Fruit fly (Drosophila melanogaster) whole organism, embryonic: ENCODE results near the gene g.

Experiments used
- Atf6 ChIP-seq: fragments of 200-800 bp; sonication (Bioruptor generic); IDR thresholded peaks from 2 replicates; pipeline ENCODE4 v1.3.6; 2022; ENCODE audit warnings: missing biosample characterization, missing genetic modification characterization
- B-H2 ChIP-seq: fragments of 200-800 bp; sonication (Bioruptor generic); optimal IDR thresholded peaks from 2 replicates; lab custom pipeline; 2018; ENCODE audit warnings: missing biosample characterization, mild to moderate bottlenecking, missing genetic modification characterization
- Bdp1 ChIP-seq: fragments of 200-800 bp; sonication (Bioruptor generic); optimal IDR thresholded peaks from 3 replicates; lab custom pipeline; 2016; ENCODE audit warnings: missing biosample characterization, missing genetic modification characterization
- CG11085 ChIP-seq: fragments of 200-800 bp; sonication (Bioruptor generic); IDR thresholded peaks from 2 replicates; pipeline ENCODE4 v1.3.6; 2022; ENCODE audit warnings: missing biosample characterization, missing genetic modification characterization
- CG11398 ChIP-seq: fragments of 200-800 bp; sonication (Bioruptor generic); optimal IDR thresholded peaks from 2 replicates; lab custom pipeline; 2016; ENCODE audit warnings: missing biosample characterization, missing genetic modification characterization
- CG11560 ChIP-seq: fragments of 200-800 bp; sonication (Bioruptor generic); IDR thresholded peaks from 3 replicates; pipeline ENCODE4 v1.3.6; 2022; ENCODE audit warnings: missing biosample characterization, missing genetic modification characterization
- CG12659 ChIP-seq: fragments of 200-800 bp; sonication (Bioruptor generic); optimal IDR thresholded peaks from 3 replicates; lab custom pipeline; 2017; ENCODE audit warnings: mild to moderate bottlenecking, missing biosample characterization, missing genetic modification reagents, missing genetic modification characterization
- CG12769 ChIP-seq: fragments of 200-800 bp; sonication (Bioruptor generic); optimal IDR thresholded peaks from 2 replicates; lab custom pipeline; 2019; ENCODE audit warnings: missing biosample characterization, mild to moderate bottlenecking, missing genetic modification characterization, moderate library complexity
- CG14965 ChIP-seq: fragments of 200-800 bp; sonication (Bioruptor generic); optimal IDR thresholded peaks from 2 replicates; lab custom pipeline; 2016; ENCODE audit warnings: missing biosample characterization, missing genetic modification characterization, borderline replicate concordance
- CG17186 ChIP-seq: fragments of 200-800 bp; sonication (Bioruptor generic); optimal IDR thresholded peaks from 3 replicates; lab custom pipeline; 2017; ENCODE audit warnings: missing biosample characterization, missing genetic modification reagents, missing genetic modification characterization
- CG17361 ChIP-seq: fragments of 200-800 bp; sonication (Bioruptor generic); IDR thresholded peaks from 3 replicates; pipeline ENCODE4 v1.3.6; 2022; ENCODE audit warnings: missing biosample characterization, missing genetic modification characterization
- CG18262 ChIP-seq: fragments of 200-800 bp; optimal IDR thresholded peaks from 3 replicates; lab custom pipeline; 2019; ENCODE audit warnings: missing biosample characterization, mild to moderate bottlenecking, missing genetic modification characterization, moderate library complexity
- CG2202 ChIP-seq: fragments of 200-800 bp; sonication (Bioruptor generic); optimal IDR thresholded peaks from 2 replicates; lab custom pipeline; 2018; ENCODE audit warnings: missing biosample characterization, mild to moderate bottlenecking, missing genetic modification characterization
- CG2875 ChIP-seq: fragments of 200-800 bp; sonication (Bioruptor generic); optimal IDR thresholded peaks from 2 replicates; lab custom pipeline; 2017; ENCODE audit warnings: missing biosample characterization, mild to moderate bottlenecking, missing genetic modification characterization, missing genetic modification reagents
- CG31224 ChIP-seq: fragments of 200-800 bp; sonication (Bioruptor generic); IDR thresholded peaks from 2 replicates; pipeline ENCODE4 v1.3.6; 2022; ENCODE audit warnings: missing biosample characterization, missing genetic modification characterization
- CG34376 ChIP-seq: fragments of 200-800 bp; sonication (Bioruptor generic); optimal IDR thresholded peaks from 2 replicates; lab custom pipeline; 2018; ENCODE audit warnings: missing biosample characterization, mild to moderate bottlenecking, missing genetic modification characterization
- CG7271 ChIP-seq: fragments of 200-800 bp; sonication (Bioruptor generic); optimal IDR thresholded peaks from 2 replicates; lab custom pipeline; 2018; ENCODE audit warnings: missing biosample characterization, mild to moderate bottlenecking, missing genetic modification characterization, moderate library complexity
- CG8924 ChIP-seq: fragments of 200-800 bp; optimal IDR thresholded peaks from 3 replicates; lab custom pipeline; 2019; ENCODE audit warnings: missing biosample characterization, mild to moderate bottlenecking, missing genetic modification characterization, moderate library complexity
- CG9727 ChIP-seq: fragments of 200-800 bp; sonication (Bioruptor generic); optimal IDR thresholded peaks from 3 replicates; lab custom pipeline; 2017; ENCODE audit warnings: missing biosample characterization, mild to moderate bottlenecking, missing genetic modification characterization
- CG9797 ChIP-seq: fragments of 200-800 bp; sonication (Bioruptor generic); optimal IDR thresholded peaks from 3 replicates; lab custom pipeline; 2018; ENCODE audit warnings: missing biosample characterization, mild to moderate bottlenecking, missing genetic modification characterization
- Camta ChIP-seq: fragments of 200-800 bp; sonication (Bioruptor generic); optimal IDR thresholded peaks from 2 replicates; lab custom pipeline; 2016; ENCODE audit warnings: missing biosample characterization, missing genetic modification characterization
- E2f2 ChIP-seq: fragments of 200-800 bp; sonication (Bioruptor generic); IDR thresholded peaks from 2 replicates; pipeline ENCODE4 v1.3.6; 2022; ENCODE audit warnings: missing biosample characterization, missing genetic modification characterization
- ERR ChIP-seq: fragments of 200-800 bp; sonication (Bioruptor generic); optimal IDR thresholded peaks from 2 replicates; lab custom pipeline; 2016; ENCODE audit warnings: missing biosample characterization, missing genetic modification characterization
- Ets97D ChIP-seq: fragments of 200-800 bp; sonication (Bioruptor generic); optimal IDR thresholded peaks from 3 replicates; lab custom pipeline; 2016; ENCODE audit warnings: missing biosample characterization, missing genetic modification characterization
- Gug ChIP-seq: fragments of 200-800 bp; sonication (Bioruptor generic); IDR thresholded peaks from 4 replicates; pipeline ENCODE4 v1.3.6; 2022; ENCODE audit warnings: missing biosample characterization, missing genetic modification characterization
- HLH4C ChIP-seq: fragments of 200-800 bp; sonication (Bioruptor generic); IDR thresholded peaks from 3 replicates; pipeline ENCODE4 v1.3.6; 2022; ENCODE audit warnings: missing biosample characterization, missing genetic modification characterization; ENCODE audit not compliant: partially characterized antibody
- Opbp ChIP-seq: fragments of 200-800 bp; sonication (Bioruptor generic); IDR thresholded peaks from 3 replicates; pipeline ENCODE4 v1.3.6; 2022; ENCODE audit warnings: missing biosample characterization, missing genetic modification characterization; ENCODE audit not compliant: partially characterized antibody
- PHDP ChIP-seq: fragments of 200-800 bp; sonication (Bioruptor generic); optimal IDR thresholded peaks from 3 replicates; lab custom pipeline; 2018; ENCODE audit warnings: missing biosample characterization, mild to moderate bottlenecking, missing genetic modification characterization, moderate library complexity
- Sry-β ChIP-seq: fragments of 200-800 bp; sonication (Bioruptor generic); optimal IDR thresholded peaks from 2 replicates; lab custom pipeline; 2018; ENCODE audit warnings: missing biosample characterization, mild to moderate bottlenecking, missing genetic modification characterization, moderate library complexity
- Ssrp ChIP-seq: fragments of 200-800 bp; sonication (Bioruptor generic); optimal IDR thresholded peaks from 2 replicates; lab custom pipeline; 2018; ENCODE audit warnings: missing biosample characterization, mild to moderate bottlenecking, missing genetic modification characterization, moderate library complexity
- ap ChIP-seq: fragments of 200-800 bp; sonication (Bioruptor generic); IDR thresholded peaks from 2 replicates; pipeline ENCODE4 v1.3.6; 2022; ENCODE audit warnings: missing biosample characterization, missing genetic modification characterization
- chinmo ChIP-seq: fragments of 200-800 bp; sonication (Bioruptor generic); IDR thresholded peaks from 4 replicates; pipeline ENCODE4 v1.3.6; 2022; ENCODE audit warnings: missing biosample characterization, missing genetic modification characterization; ENCODE audit not compliant: partially characterized antibody
- dan ChIP-seq: fragments of 200-800 bp; sonication (Bioruptor generic); IDR thresholded peaks from 2 replicates; pipeline ENCODE4 v1.3.6; 2022; ENCODE audit warnings: missing biosample characterization, missing genetic modification characterization
- eve ChIP-seq, 2 experiments: fragments of >200 bp; optimal IDR thresholded peaks; 2 replicates each; lab custom pipeline; 2017; ENCODE audit warnings: missing biosample characterization in 2 of 2, missing genetic modification characterization in 2 of 2
- exex ChIP-seq: fragments of 200-800 bp; sonication (Bioruptor generic); optimal IDR thresholded peaks from 4 replicates; lab custom pipeline; 2018; ENCODE audit warnings: missing biosample characterization, mild to moderate bottlenecking, missing genetic modification characterization, moderate library complexity
- ftz-f1 ChIP-seq: fragments of 200-800 bp; sonication (Bioruptor generic); optimal IDR thresholded peaks from 2 replicates; lab custom pipeline; 2016; ENCODE audit warnings: missing biosample characterization, missing genetic modification characterization
- hb ChIP-seq: fragments of 200-800 bp; sonication (Bioruptor generic); IDR thresholded peaks from 3 replicates; pipeline ENCODE4 v1.3.6; 2022; ENCODE audit warnings: missing biosample characterization, missing genetic modification characterization; ENCODE audit not compliant: partially characterized antibody
- her ChIP-seq: fragments of 200-800 bp; sonication (Bioruptor generic); optimal IDR thresholded peaks from 2 replicates; lab custom pipeline; 2016; ENCODE audit warnings: missing biosample characterization, missing genetic modification characterization
- jigr1 ChIP-seq: fragments of 200-800 bp; sonication (Bioruptor generic); IDR thresholded peaks from 3 replicates; pipeline ENCODE4 v1.3.6; 2022; ENCODE audit warnings: missing biosample characterization, missing genetic modification characterization
- jing ChIP-seq: fragments of 200-800 bp; sonication (Bioruptor generic); optimal IDR thresholded peaks from 2 replicates; lab custom pipeline; 2018; ENCODE audit warnings: missing biosample characterization, mild to moderate bottlenecking, missing genetic modification characterization
- ken ChIP-seq: fragments of 200-800 bp; sonication (Bioruptor generic); IDR thresholded peaks from 3 replicates; pipeline ENCODE4 v1.3.6; 2022; ENCODE audit warnings: missing biosample characterization, missing genetic modification characterization
- nerfin-1 ChIP-seq: fragments of 200-800 bp; sonication (Bioruptor generic); optimal IDR thresholded peaks from 3 replicates; lab custom pipeline; 2019; ENCODE audit warnings: missing biosample characterization, mild to moderate bottlenecking, missing genetic modification characterization, moderate library complexity
- ro ChIP-seq: fragments of 200-800 bp; sonication (Bioruptor generic); IDR thresholded peaks from 2 replicates; pipeline ENCODE4 v1.3.6; 2022; ENCODE audit warnings: missing biosample characterization, missing genetic modification characterization
- sima ChIP-seq: fragments of 200-800 bp; sonication (Bioruptor generic); optimal IDR thresholded peaks from 2 replicates; lab custom pipeline; 2016; ENCODE audit warnings: missing biosample characterization, missing genetic modification characterization
- sisA ChIP-seq: fragments of 200-800 bp; sonication (Bioruptor generic); IDR thresholded peaks from 2 replicates; pipeline ENCODE4 v1.3.6; 2022; ENCODE audit warnings: missing biosample characterization, missing genetic modification characterization
- sug ChIP-seq: fragments of 200-800 bp; optimal IDR thresholded peaks from 2 replicates; lab custom pipeline; 2019; ENCODE audit warnings: missing biosample characterization, mild to moderate bottlenecking, missing genetic modification characterization, moderate library complexity
- tin ChIP-seq: fragments of 200-800 bp; sonication (Bioruptor generic); optimal IDR thresholded peaks from 3 replicates; lab custom pipeline; 2016; ENCODE audit warnings: missing biosample characterization, missing genetic modification characterization
- tx ChIP-seq: fragments of 200-800 bp; sonication (Bioruptor generic); optimal IDR thresholded peaks from 2 replicates; lab custom pipeline; 2016; ENCODE audit warnings: missing biosample characterization, missing genetic modification characterization
- vnd ChIP-seq: fragments of 200-800 bp; sonication (Bioruptor generic); IDR thresholded peaks from 3 replicates; pipeline ENCODE4 v1.3.6; 2022; ENCODE audit warnings: missing biosample characterization, missing genetic modification characterization; ENCODE audit not compliant: partially characterized antibody

The g gene

DNA sequence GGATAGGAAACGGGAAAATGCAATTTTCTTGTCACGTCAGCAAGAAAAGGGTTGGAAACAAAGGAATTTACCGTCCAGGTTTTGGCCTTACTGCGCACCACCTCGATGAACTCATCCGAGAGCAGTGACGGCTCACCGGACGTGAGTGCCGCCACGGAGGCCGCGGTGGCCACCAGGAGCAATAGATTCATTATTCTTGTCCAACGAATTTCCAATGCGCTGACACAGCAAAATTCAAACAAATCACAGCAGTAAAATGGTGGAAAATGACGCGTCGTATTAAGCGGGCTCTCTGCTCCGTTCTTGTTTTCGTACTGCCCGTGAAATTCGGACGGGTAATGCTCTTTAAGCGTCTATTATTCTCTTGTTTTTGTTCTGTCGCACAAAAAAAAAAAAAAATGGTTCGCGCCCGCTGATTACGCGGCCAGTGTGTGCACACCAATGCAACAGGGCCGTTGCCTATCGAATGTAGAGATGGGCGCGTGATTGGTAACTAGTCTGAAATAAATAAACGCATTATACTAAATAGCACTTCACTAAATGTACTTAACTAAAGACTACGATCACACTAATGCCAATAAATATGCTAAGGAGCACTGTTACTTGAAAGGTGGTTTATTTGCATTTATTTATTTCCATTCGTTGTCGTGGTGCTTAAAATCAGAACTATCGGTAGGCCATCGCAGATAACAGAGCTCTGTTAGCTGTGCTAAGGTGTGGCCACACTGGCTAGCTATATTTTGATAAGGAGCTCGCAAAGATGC lies 45.8 kb upstream of the g start, which contains the start of the genes CtsB and amrt (continued):
- TF ChIP-seq CG12659 = peak; percentile 71
- TF ChIP-seq ap (GFP tag; lab: Robert Waterston, UW) = no peak
- TF ChIP-seq chinmo (GFP tag; lab: Robert Waterston, UW) = peak; percentile 72; the same call in 2 of the 4 replicates
- peak; percentile 85 for TF ChIP-seq vnd (GFP tag; lab: Robert Waterston, UW)
- TF ChIP-seq ro (GFP tag; lab: Robert Waterston, UW) = no peak
- TF ChIP-seq Bdp1 (GFP tag; lab: Kevin White, UChicago) = peak; percentile 0
- TF ChIP-seq CG14965 (GFP tag; lab: Kevin White, UChicago) = no peak
- TF ChIP-seq her = peak; percentile 37
- peak; percentile 4 for TF ChIP-seq nerfin-1 (tag; lab: Kevin White, UChicago)
- peak; percentile 1 for TF ChIP-seq ftz-f1
- peak; percentile 42 for TF ChIP-seq CG8924 (tag; lab: Kevin White, UChicago)
- TF ChIP-seq Gug (GFP tag; lab: Robert Waterston, UW) = no peak; the same call in 3 of the 4 replicates
- TF ChIP-seq Opbp (GFP tag; lab: Robert Waterston, UW) = peak; percentile 52; the same call in 1 of the 3 replicates
- no peak for TF ChIP-seq Sry-β (GFP tag; lab: Kevin White, UChicago)
- no peak for TF ChIP-seq CG11085 (GFP tag; lab: Robert Waterston, UW)
- no peak for TF ChIP-seq CG2202 (tag; lab: Kevin White, UChicago)
- TF ChIP-seq sisA (GFP tag; lab: Robert Waterston, UW) = 0 out of 2 replicates have a peak, but pooled peaks have one; percentile 5
- peak; percentile 50 for TF ChIP-seq ERR (GFP tag; lab: Kevin White, UChicago)
- peak; percentile 51 for TF ChIP-seq CG34376 (GFP tag; lab: Kevin White, UChicago)
- peak; percentile 56 for TF ChIP-seq Ets97D
- no peak for TF ChIP-seq dan (GFP tag; lab: Robert Waterston, UW)
- peak; percentile 59 for TF ChIP-seq CG12769 (tag; lab: Kevin White, UChicago)
- TF ChIP-seq sima (GFP tag; lab: Kevin White, UChicago) = no peak
- TF ChIP-seq Ssrp (tag; lab: Kevin White, UChicago) = peak; percentile 10
- TF ChIP-seq CG11560 (tag; lab: Robert Waterston, UW) = peak; percentile 46; the same call in 1 of the 3 replicates
- peak in 1 of 2 experiments; percentile 11 for TF ChIP-seq eve (GFP tag; optimal IDR thresholded peaks at IDR 0.05; lab: Kevin White, UChicago)
- TF ChIP-seq B-H2 = peak; percentile 20
- peak; percentile 22 for TF ChIP-seq exex (tag; lab: Kevin White, UChicago)
- TF ChIP-seq CG17186 (GFP tag; lab: Kevin White, UChicago) = peak; percentile 95
- peak; percentile 47 for TF ChIP-seq CG9727 (GFP tag; lab: Kevin White, UChicago)
- peak; percentile 24 for TF ChIP-seq PHDP (tag; lab: Kevin White, UChicago)
- peak; percentile 51 for TF ChIP-seq Camta (GFP tag; lab: Kevin White, UChicago)
- TF ChIP-seq tx (GFP tag; lab: Kevin White, UChicago) = no peak
- TF ChIP-seq jigr1 = no peak
- peak; percentile 52 for TF ChIP-seq CG11398 (GFP tag; lab: Kevin White, UChicago)
- peak; percentile 18 for TF ChIP-seq tin (GFP tag; lab: Kevin White, UChicago)
- TF ChIP-seq ken (GFP tag; lab: Robert Waterston, UW) = no peak
- TF ChIP-seq CG31224 = no peak
- TF ChIP-seq sug (tag; lab: Kevin White, UChicago) = peak; percentile 66
- TF ChIP-seq CG18262 = peak; percentile 29
- peak; percentile 76 for TF ChIP-seq HLH4C (GFP tag; lab: Robert Waterston, UW)
- peak; percentile 53 for TF ChIP-seq E2f2 (GFP tag; lab: Robert Waterston, UW)
- no peak for TF ChIP-seq CG2875 (GFP tag; lab: Kevin White, UChicago)
- TF ChIP-seq hb (GFP tag; lab: Robert Waterston, UW) = peak; percentile 78
- TF ChIP-seq Atf6 (GFP tag; lab: Robert Waterston, UW) = no peak
- TF ChIP-seq CG17361 (GFP tag; lab: Robert Waterston, UW) = peak; percentile 55; the same call in 2 of the 3 replicates
- TF ChIP-seq CG9797 (GFP tag; lab: Kevin White, UChicago) = peak; percentile 46
- TF ChIP-seq CG7271 (tag; lab: Kevin White, UChicago) = no peak
- no peak for TF ChIP-seq jing (GFP tag; lab: Kevin White, UChicago)
